Worm (Caenorhabditis elegans): ENCODE measurements around the gene tsp-18.

Gene tsp-18

DNA sequence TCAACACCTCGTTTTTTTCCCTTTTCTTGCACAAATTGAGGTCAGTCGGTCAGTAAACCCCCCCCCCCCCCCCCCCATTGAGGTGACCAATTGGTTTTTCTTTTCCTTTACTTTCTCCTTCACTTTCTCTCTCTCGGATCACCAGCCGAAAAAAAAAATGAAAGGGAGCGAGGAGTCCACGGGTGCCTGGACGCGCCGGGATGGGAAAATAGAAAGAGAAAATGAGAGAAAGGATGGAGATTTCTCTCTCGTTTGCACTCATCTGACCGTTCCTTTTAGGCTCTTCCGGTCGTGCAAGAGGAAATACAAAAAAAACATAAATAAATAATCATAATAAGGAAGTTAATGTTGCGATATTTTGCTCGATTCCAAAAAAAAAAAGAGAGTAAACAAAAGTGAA, 5.3 kb upstream of the tsp-18 start:
- TF ChIP-seq nhr-42 (GFP tag; IDR thresholded peaks at IDR 0.05) = no peak
- no peak for TF ChIP-seq ceh-32 (tag; optimal IDR thresholded peaks at IDR 0.05; ENCODE audit: poor library complexity)
- TF ChIP-seq Y48G9A.11 (GFP tag; IDR thresholded peaks at IDR 0.05) = no peak
- no peak for TF ChIP-seq nhr-6 (tag; optimal IDR thresholded peaks at IDR 0.05)
- TF ChIP-seq nhr-28 (tag; optimal IDR thresholded peaks at IDR 0.05) = peak; percentile 28
- TF ChIP-seq nhr-102 (tag; optimal IDR thresholded peaks at IDR 0.05) = no peak
- no peak for TF ChIP-seq ceh-62 (tag; optimal IDR thresholded peaks at IDR 0.05)
- TF ChIP-seq hlh-11 (tag; optimal IDR thresholded peaks at IDR 0.05) = peak; percentile 67
- peak; percentile 37; the same call in 1 of the 2 replicates for TF ChIP-seq set-16 (GFP tag; IDR thresholded peaks at IDR 0.05)
- TF ChIP-seq spr-1 (tag; optimal IDR thresholded peaks at IDR 0.05) = no peak
- TF ChIP-seq unc-62 (GFP tag; optimal IDR thresholded peaks at IDR 0.05 in 1 of 2) = peak in 1 of 2 experiments; percentile 3
- TF ChIP-seq unc-62 (tag; optimal IDR thresholded peaks at IDR 0.05) = no peak
- peak; percentile 64 for TF ChIP-seq aha-1 (tag)
- peak; percentile 3 for TF ChIP-seq hlh-30 (tag; optimal IDR thresholded peaks at IDR 0.05; ENCODE audit: insufficient read depth)
- TF ChIP-seq pha-4 (GFP tag; IDR thresholded peaks at IDR 0.05) = no peak
- TF ChIP-seq pha-4 (tag; optimal IDR thresholded peaks at IDR 0.05) = peak; percentile 32
- TF ChIP-seq ctbp-1 (GFP tag; IDR thresholded peaks at IDR 0.05) = no peak
- TF ChIP-seq dve-1 (tag; optimal IDR thresholded peaks at IDR 0.05; ENCODE audit: insufficient read depth) = peak; percentile 15
- TF ChIP-seq T20F7.1 (GFP tag; optimal IDR thresholded peaks at IDR 0.05) = no peak
- TF ChIP-seq zfp-3 (GFP tag; conservative IDR thresholded peaks at IDR 0.05) = no peak
- TF ChIP-seq attf-4 (tag; optimal IDR thresholded peaks at IDR 0.05) = no peak

ce11 chrII:5899865-5900486, 4.4 kb upstream of the tsp-18 start:
- TF ChIP-seq egl-27 (tag; optimal IDR thresholded peaks at IDR 0.05) (no peak), hlh-11 (tag; optimal IDR thresholded peaks at IDR 0.05) (peak; percentile 25), fos-1 (tag; optimal IDR thresholded peaks at IDR 0.05) (no peak), gei-8 (GFP tag; optimal IDR thresholded peaks at IDR 0.05) (no peak), daf-16 (GFP tag; optimal IDR thresholded peaks at IDR 0.05) (no peak), daf-16 (tag; optimal IDR thresholded peaks at IDR 0.05) (peak; percentile 29), aha-1 (tag) (peak; percentile 97), nhr-76 (tag; optimal IDR thresholded peaks at IDR 0.05) (no peak), nhr-28 (tag; optimal IDR thresholded peaks at IDR 0.05) (peak; percentile 67), ceh-44 (GFP tag; IDR thresholded peaks at IDR 0.05) (no peak), pqm-1 (tag; optimal IDR thresholded peaks at IDR 0.05) (peak; percentile 30), T20F7.1 (GFP tag; optimal IDR thresholded peaks at IDR 0.05) (no peak), unc-130 (GFP tag; optimal IDR thresholded peaks at IDR 0.05) (no peak)

DNA sequence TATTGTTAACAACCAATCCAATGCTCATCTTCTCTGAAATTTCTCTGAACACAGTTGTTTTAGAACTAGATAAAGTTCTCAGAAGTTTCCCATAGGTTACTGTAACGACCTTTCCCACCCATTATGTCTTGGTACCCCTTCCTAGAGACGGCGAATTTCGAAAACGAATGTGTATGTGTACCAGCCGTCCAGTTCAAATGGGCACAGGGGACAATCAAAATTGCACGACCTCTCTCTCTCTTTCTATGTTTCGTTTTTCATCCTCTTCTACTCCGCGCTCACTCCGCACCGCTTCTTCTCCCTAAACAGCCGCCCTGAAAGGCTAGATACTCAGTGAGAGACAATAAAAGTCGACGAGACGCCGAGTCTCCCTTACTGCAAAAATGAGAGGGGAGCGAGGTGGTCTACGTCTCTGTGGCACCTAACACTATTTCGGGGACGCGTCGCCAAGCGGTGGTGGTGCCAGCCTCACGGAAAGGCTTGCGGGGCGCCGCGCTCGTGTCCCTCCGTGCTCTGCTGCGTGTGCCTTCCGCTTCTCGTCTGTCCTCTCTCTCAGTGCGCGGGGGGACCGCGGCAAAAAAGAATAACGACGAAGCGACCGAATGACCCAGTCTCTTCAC, 2.8 kb upstream of the tsp-18 start:
- TF ChIP-seq D1046.2 (GFP tag; IDR thresholded peaks at IDR 0.05) (0 out of 2 replicates have a peak, but pooled peaks have one; percentile 46), ztf-11 (tag; optimal IDR thresholded peaks at IDR 0.05) (no peak), rbr-2 (tag; optimal IDR thresholded peaks at IDR 0.05) (peak; percentile 74), mep-1 (tag; optimal IDR thresholded peaks at IDR 0.05) (peak; percentile 65), F37D6.2 (tag; optimal IDR thresholded peaks at IDR 0.05) (peak; percentile 71), madf-9 (GFP tag; conservative IDR thresholded peaks at IDR 0.05) (peak; percentile 98), aha-1 (tag) (no peak), nhr-11 (tag; optimal IDR thresholded peaks at IDR 0.05) (no peak), daf-16 (GFP tag; optimal IDR thresholded peaks at IDR 0.05) (no peak), daf-16 (tag; optimal IDR thresholded peaks at IDR 0.05) (peak; percentile 36), zip-11 (GFP tag; IDR thresholded peaks at IDR 0.05) (no peak), jun-1 (tag; optimal IDR thresholded peaks at IDR 0.05) (peak; percentile 4), ztf-7 (tag; optimal IDR thresholded peaks at IDR 0.05) (no peak), mdl-1 (tag; optimal IDR thresholded peaks at IDR 0.05) (peak; percentile 60 to 61), set-16 (GFP tag; IDR thresholded peaks at IDR 0.05) (peak; percentile 99), hlh-30 (tag; optimal IDR thresholded peaks at IDR 0.05; ENCODE audit: insufficient read depth) (peak; percentile 22), T26A8.4 (GFP tag; IDR thresholded peaks at IDR 0.05) (peak; percentile 56; the same call in 1 of the 2 replicates), vab-7 (GFP tag; IDR thresholded peaks at IDR 0.05) (no peak), F10B5.3 (tag; optimal IDR thresholded peaks at IDR 0.05) (peak; percentile 55), mxl-3 (GFP tag; optimal IDR thresholded peaks at IDR 0.05) (peak; percentile 47), arid-1 (GFP tag; conservative IDR thresholded peaks at IDR 0.05) (0 out of 2 replicates have a peak, but pooled peaks have one; percentile 43), lin-38 (GFP tag; IDR thresholded peaks at IDR 0.05) (peak; percentile 32), zfp-2 (tag; optimal IDR thresholded peaks at IDR 0.05) (no peak), hlh-11 (tag; optimal IDR thresholded peaks at IDR 0.05) (peak; percentile 90)
